Fruit fly (Drosophila melanogaster) whole organism: ENCODE results near the gene CG14694.

ENCODE experiments used
- Dll ChIP-seq: fragments of >200 bp; optimal IDR thresholded peaks from 2 replicates; lab custom pipeline; 2017
- psq ChIP-seq: fragments of >200 bp; optimal IDR thresholded peaks from 2 replicates; lab custom pipeline; 2017

DNA sequence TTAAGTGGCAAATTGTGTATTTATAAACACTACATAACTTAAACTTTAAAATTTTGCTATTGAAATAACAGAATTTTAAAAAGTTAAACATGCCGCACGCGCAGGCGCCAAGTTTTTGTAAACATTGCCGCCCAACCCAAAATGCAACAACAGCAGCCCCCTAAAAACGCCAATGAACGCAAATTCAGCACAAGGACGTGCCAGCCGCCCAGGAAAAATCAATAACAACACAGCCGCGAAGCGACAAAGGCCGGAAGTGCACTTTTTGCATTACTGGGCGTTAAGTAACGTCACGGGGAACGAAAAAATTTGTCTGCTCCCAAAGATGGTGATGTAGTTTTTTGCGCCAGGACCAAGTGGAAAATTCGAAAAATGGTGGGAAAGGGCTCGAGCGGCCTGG is 13.2 kb upstream of the CG14694 start, which contains the start of gene CG4596:
- no peak for TF ChIP-seq psq (lab: Kevin White, UChicago)
- TF ChIP-seq Dll (lab: Kevin White, UChicago) = no peak
